Fruit fly (Drosophila melanogaster) whole organism, embryonic: ENCODE results near the gene CG14220.
A peak's percentile ranks its signal among the peaks of the same experiment; 100 is the strongest.

Experiments
- Abd-B ChIP-seq: fragments of 200-800 bp; sonication (Bioruptor generic); optimal IDR thresholded peaks from 2 replicates; lab custom pipeline; 2018; ENCODE audit warnings: missing biosample characterization, mild to moderate bottlenecking, missing genetic modification characterization, moderate library complexity
- Bteb2 ChIP-seq: fragments of 200-800 bp; sonication (Bioruptor generic); optimal IDR thresholded peaks from 2 replicates; lab custom pipeline; 2016; ENCODE audit warnings: missing biosample characterization, missing genetic modification characterization
- CG10147 ChIP-seq: fragments of 200-800 bp; sonication (Bioruptor generic); optimal IDR thresholded peaks from 2 replicates; lab custom pipeline; 2019; ENCODE audit warnings: missing biosample characterization, mild to moderate bottlenecking, missing genetic modification characterization, moderate library complexity
- CG10267 ChIP-seq: fragments of 200-800 bp; sonication (Bioruptor generic); optimal IDR thresholded peaks from 2 replicates; lab custom pipeline; 2018; ENCODE audit warnings: missing biosample characterization, mild to moderate bottlenecking, missing genetic modification characterization, moderate library complexity
- CG10462 ChIP-seq: fragments of 200-800 bp; sonication (Bioruptor generic); optimal IDR thresholded peaks from 2 replicates; lab custom pipeline; 2016; ENCODE audit warnings: missing biosample characterization, missing genetic modification characterization
- CG11093 ChIP-seq: fragments of 200-800 bp; sonication (Bioruptor generic); IDR thresholded peaks from 3 replicates; pipeline ENCODE4 v1.3.6; 2022; ENCODE audit warnings: missing biosample characterization, missing genetic modification characterization
- CG11247 ChIP-seq: fragments of 200-800 bp; sonication (Bioruptor generic); IDR thresholded peaks from 2 replicates; pipeline ENCODE4 v1.3.6; 2022; ENCODE audit warnings: missing biosample characterization, missing genetic modification characterization
- CG13296 ChIP-seq: fragments of 200-800 bp; sonication (Bioruptor generic); optimal IDR thresholded peaks from 3 replicates; lab custom pipeline; 2018; ENCODE audit warnings: missing biosample characterization, mild to moderate bottlenecking, missing genetic modification characterization
- CG13775 ChIP-seq: fragments of 200-800 bp; sonication (Bioruptor generic); optimal IDR thresholded peaks from 3 replicates; lab custom pipeline; 2017; ENCODE audit warnings: missing biosample characterization, mild to moderate bottlenecking, missing genetic modification characterization
- CG14667 ChIP-seq: fragments of 200-800 bp; sonication (Bioruptor generic); IDR thresholded peaks from 2 replicates; pipeline ENCODE4 v1.3.6; 2022; ENCODE audit warnings: missing biosample characterization, missing genetic modification characterization
- CG17568 ChIP-seq: fragments of 200-800 bp; sonication (Bioruptor generic); optimal IDR thresholded peaks from 2 replicates; lab custom pipeline; 2018; ENCODE audit warnings: missing biosample characterization, mild to moderate bottlenecking, missing genetic modification characterization, moderate library complexity
- CG3065 ChIP-seq: fragments of 200-800 bp; sonication (Bioruptor generic); optimal IDR thresholded peaks from 2 replicates; lab custom pipeline; 2016; ENCODE audit warnings: missing biosample characterization, missing genetic modification characterization
- CG31441 ChIP-seq: fragments of 200-800 bp; sonication (Bioruptor generic); IDR thresholded peaks from 2 replicates; pipeline ENCODE4 v1.3.6; 2022; ENCODE audit warnings: missing biosample characterization, missing genetic modification characterization
- CG3726 ChIP-seq: fragments of 200-800 bp; sonication (Bioruptor generic); IDR thresholded peaks from 3 replicates; pipeline ENCODE4, ENCODE4 v1.3.6; 2022; ENCODE audit warnings: missing biosample characterization, missing genetic modification characterization
- CG43689 ChIP-seq: fragments of 200-800 bp; sonication (Bioruptor generic); IDR thresholded peaks from 2 replicates; pipeline ENCODE4 v1.3.6; 2022; ENCODE audit warnings: missing biosample characterization, missing genetic modification characterization
- CG4404 ChIP-seq: fragments of 200-800 bp; sonication (Bioruptor generic); IDR thresholded peaks from 2 replicates; pipeline ENCODE4 v1.3.6; 2022; ENCODE audit warnings: missing biosample characterization, missing genetic modification characterization
- CG4854 ChIP-seq: fragments of 200-800 bp; sonication (Bioruptor generic); optimal IDR thresholded peaks from 2 replicates; lab custom pipeline; 2016; ENCODE audit warnings: missing biosample characterization, missing genetic modification characterization, inconsistent platforms
- CG8089 ChIP-seq: fragments of 200-800 bp; sonication (Bioruptor generic); optimal IDR thresholded peaks from 3 replicates; lab custom pipeline; 2016; ENCODE audit warnings: missing biosample characterization, missing genetic modification characterization
- CG9932 ChIP-seq: fragments of 200-800 bp; sonication (Bioruptor generic); IDR thresholded peaks from 2 replicates; pipeline ENCODE4 v1.3.6; 2022; ENCODE audit warnings: missing biosample characterization, missing genetic modification characterization
- Dek ChIP-seq: fragments of 200-800 bp; sonication (Bioruptor generic); optimal IDR thresholded peaks from 3 replicates; lab custom pipeline; 2019; ENCODE audit warnings: missing biosample characterization, mild to moderate bottlenecking, missing genetic modification characterization, moderate library complexity
- E2f2 ChIP-seq: fragments of 200-800 bp; sonication (Bioruptor generic); IDR thresholded peaks from 2 replicates; pipeline ENCODE4 v1.3.6; 2022; ENCODE audit warnings: missing biosample characterization, missing genetic modification characterization
- Eip74EF ChIP-seq, 2 experiments: fragments of 200-800 bp in 1 of 2; fragments of >200 bp in 1 of 2; sonication (Bioruptor generic) in 1 of 2; optimal IDR thresholded peaks; 2 replicates each; lab custom pipeline; 2017 to 2019; ENCODE audit warnings: missing biosample characterization in 2 of 2, missing genetic modification characterization in 2 of 2, mild to moderate bottlenecking in 1 of 2, moderate library complexity in 1 of 2
- HLH54F ChIP-seq: fragments of 200-800 bp; sonication (Bioruptor generic); optimal IDR thresholded peaks from 3 replicates; lab custom pipeline; 2016; ENCODE audit warnings: missing biosample characterization, missing genetic modification characterization
- Hmr ChIP-seq: fragments of 200-800 bp; sonication (Bioruptor generic); optimal IDR thresholded peaks from 3 replicates; lab custom pipeline; 2017; ENCODE audit warnings: mild to moderate bottlenecking, missing biosample characterization, missing genetic modification reagents, missing genetic modification characterization
- MESR4 ChIP-seq: fragments of 200-800 bp; sonication (Bioruptor generic); optimal IDR thresholded peaks from 2 replicates; lab custom pipeline; 2018; ENCODE audit warnings: missing biosample characterization, mild to moderate bottlenecking, missing genetic modification characterization, moderate library complexity
- Meics ChIP-seq: fragments of 200-800 bp; sonication (Bioruptor generic); optimal IDR thresholded peaks from 2 replicates; lab custom pipeline; 2017; ENCODE audit warnings: missing biosample characterization, mild to moderate bottlenecking, missing genetic modification characterization
- Myb ChIP-seq: fragments of 200-800 bp; sonication (Bioruptor generic); optimal IDR thresholded peaks from 2 replicates; lab custom pipeline; 2016; ENCODE audit warnings: missing biosample characterization, missing genetic modification characterization
- Oaz ChIP-seq: fragments of 200-800 bp; sonication (Bioruptor generic); IDR thresholded peaks from 2 replicates; pipeline ENCODE4 v1.3.6; 2022; ENCODE audit warnings: missing biosample characterization, missing genetic modification characterization
- Spps ChIP-seq: fragments of 200-800 bp; sonication (Bioruptor generic); optimal IDR thresholded peaks from 2 replicates; lab custom pipeline; 2018; ENCODE audit warnings: missing biosample characterization, mild to moderate bottlenecking, missing genetic modification characterization
- az2 ChIP-seq: fragments of 200-800 bp; sonication (Bioruptor generic); optimal IDR thresholded peaks from 3 replicates; lab custom pipeline; 2016; ENCODE audit warnings: missing biosample characterization, missing genetic modification characterization
- bsh ChIP-seq, 2 experiments: fragments of 200-800 bp; sonication (Bioruptor generic); optimal IDR thresholded peaks; 2 replicates each; lab custom pipeline; 2017 to 2018; ENCODE audit warnings: mild to moderate bottlenecking in 2 of 2, missing biosample characterization in 2 of 2, missing genetic modification characterization in 2 of 2, moderate library complexity in 1 of 2
- corto ChIP-seq: fragments of 200-800 bp; sonication (Bioruptor generic); optimal IDR thresholded peaks from 2 replicates; lab custom pipeline; 2016; ENCODE audit warnings: missing biosample characterization, mild to moderate bottlenecking, missing genetic modification characterization, moderate library complexity
- croc ChIP-seq: fragments of 200-800 bp; sonication (Bioruptor generic); conservative IDR thresholded peaks from 3 replicates; pipeline ENCODE4 v1.3.6; 2022; ENCODE audit warnings: missing biosample characterization, missing genetic modification characterization
- ems ChIP-seq: fragments of 200-800 bp; sonication (Bioruptor generic); optimal IDR thresholded peaks from 3 replicates; lab custom pipeline; 2016; ENCODE audit warnings: missing biosample characterization, missing genetic modification characterization
- fu2 ChIP-seq: fragments of 200-800 bp; sonication (Bioruptor generic); optimal IDR thresholded peaks from 2 replicates; lab custom pipeline; 2016; ENCODE audit warnings: missing biosample characterization, missing genetic modification characterization
- grn ChIP-seq: fragments of 200-800 bp; sonication (Bioruptor generic); optimal IDR thresholded peaks from 3 replicates; lab custom pipeline; 2017; ENCODE audit warnings: missing biosample characterization, missing genetic modification characterization
- gsb ChIP-seq: fragments of 200-800 bp; sonication (Bioruptor generic); IDR thresholded peaks from 2 replicates; pipeline ENCODE4 v1.3.6; 2022; ENCODE audit warnings: missing biosample characterization, missing genetic modification characterization
- ham ChIP-seq: fragments of 200-800 bp; sonication (Bioruptor generic); IDR thresholded peaks from 2 replicates; pipeline ENCODE4 v1.3.6; 2022; ENCODE audit warnings: missing biosample characterization, missing genetic modification characterization
- jigr1 ChIP-seq: fragments of 200-800 bp; sonication (Bioruptor generic); IDR thresholded peaks from 3 replicates; pipeline ENCODE4 v1.3.6; 2022; ENCODE audit warnings: missing biosample characterization, missing genetic modification characterization
- kay ChIP-seq: fragments of 200-800 bp; sonication (Bioruptor generic); optimal IDR thresholded peaks from 2 replicates; lab custom pipeline; 2016; ENCODE audit warnings: missing biosample characterization, missing genetic modification characterization
- mld ChIP-seq: fragments of 200-800 bp; sonication (Bioruptor generic); IDR thresholded peaks from 3 replicates; pipeline ENCODE4 v1.3.6; 2022; ENCODE audit warnings: missing biosample characterization, missing genetic modification characterization; ENCODE audit not compliant: partially characterized antibody
- org-1 ChIP-seq: fragments of 200-800 bp; sonication (Bioruptor generic); optimal IDR thresholded peaks from 2 replicates; lab custom pipeline; 2017; ENCODE audit warnings: missing biosample characterization, missing genetic modification characterization
- pb ChIP-seq: fragments of 200-800 bp; sonication (Bioruptor generic); optimal IDR thresholded peaks from 3 replicates; lab custom pipeline; 2016; ENCODE audit warnings: missing biosample characterization, missing genetic modification characterization
- peb ChIP-seq: fragments of 200-800 bp; sonication (Bioruptor generic); IDR thresholded peaks from 2 replicates; pipeline ENCODE4 v1.3.6; 2022; ENCODE audit warnings: missing biosample characterization, missing genetic modification characterization
- phol ChIP-seq: fragments of 200-800 bp; sonication (Bioruptor generic); optimal IDR thresholded peaks from 3 replicates; lab custom pipeline; 2018; ENCODE audit warnings: missing biosample characterization, mild to moderate bottlenecking, missing genetic modification characterization, moderate library complexity
- sqz ChIP-seq: fragments of 200-800 bp; sonication (Bioruptor generic); optimal IDR thresholded peaks from 3 replicates; lab custom pipeline; 2018; ENCODE audit warnings: missing biosample characterization, mild to moderate bottlenecking, missing genetic modification characterization
- sug ChIP-seq: fragments of 200-800 bp; optimal IDR thresholded peaks from 2 replicates; lab custom pipeline; 2019; ENCODE audit warnings: missing biosample characterization, mild to moderate bottlenecking, missing genetic modification characterization, moderate library complexity
- vvl ChIP-seq: fragments of 200-800 bp; sonication (Bioruptor generic); IDR thresholded peaks from 2 replicates; pipeline ENCODE4 v1.3.6; 2022; ENCODE audit warnings: missing biosample characterization, missing genetic modification characterization
- wdn ChIP-seq: fragments of 200-800 bp; sonication (Bioruptor generic); IDR thresholded peaks from 2 replicates; pipeline ENCODE4 v1.3.6; 2022; ENCODE audit warnings: missing biosample characterization, missing genetic modification characterization

The CG14220 gene

DNA sequence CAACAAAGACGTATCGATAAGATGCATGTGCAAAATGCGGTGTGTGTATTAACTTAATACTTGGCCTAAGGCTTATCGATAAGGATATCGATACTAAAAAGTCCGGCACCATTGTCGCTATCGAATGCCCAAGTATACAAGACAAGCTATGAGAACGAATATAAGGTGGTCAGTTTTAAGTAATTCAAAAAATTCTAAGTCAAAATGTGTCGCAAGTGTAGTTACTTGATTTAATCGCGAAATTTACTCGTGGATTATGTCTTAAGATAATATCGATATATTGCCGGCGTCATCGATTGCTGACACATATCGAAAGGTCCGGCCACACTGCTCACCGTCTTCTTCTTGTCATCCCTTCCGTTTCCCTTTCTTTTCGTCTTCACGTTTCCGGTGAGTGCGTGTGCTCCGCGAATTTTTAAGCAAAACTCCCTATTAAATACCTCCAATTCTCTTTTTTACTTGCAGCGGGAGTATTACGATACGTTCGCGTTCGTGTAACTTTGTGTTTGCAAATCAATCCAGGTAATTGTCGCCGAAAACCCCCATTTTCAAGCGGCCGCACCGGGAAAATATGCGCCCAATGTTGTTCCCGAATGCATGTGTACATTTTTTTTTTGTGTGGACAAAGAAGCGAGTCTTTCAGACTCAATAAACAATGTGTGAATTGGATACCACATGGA lies 3.8 kb downstream of the CG14220 start, which contains the start of gene RpS10b (continued):
- peak; percentile 76 for TF ChIP-seq vvl (GFP tag; lab: Robert Waterston, UW)
- TF ChIP-seq kay (GFP tag; lab: Kevin White, UChicago): peak; percentile 38
- TF ChIP-seq CG3065: peak; percentile 67
- no peak for TF ChIP-seq corto (GFP tag; lab: Kevin White, UChicago)
- peak; percentile 60; the same call in 2 of the 3 replicates for TF ChIP-seq croc (GFP tag; lab: Robert Waterston, UW)
- TF ChIP-seq sug: peak; percentile 88
- TF ChIP-seq CG14667 (GFP tag; lab: Robert Waterston, UW): peak; percentile 18; the same call in 1 of the 2 replicates
- TF ChIP-seq sqz (GFP tag; lab: Kevin White, UChicago): peak; percentile 94
- TF ChIP-seq E2f2 (GFP tag; lab: Robert Waterston, UW): peak; percentile 68
- TF ChIP-seq gsb (GFP tag; lab: Robert Waterston, UW): peak; percentile 56; the same call in 1 of the 2 replicates
- peak; percentile 69 for TF ChIP-seq CG11247 (GFP tag; lab: Robert Waterston, UW)
- peak; percentile 81 for TF ChIP-seq ems (GFP tag; lab: Kevin White, UChicago)
- TF ChIP-seq Hmr (GFP tag; lab: Kevin White, UChicago): peak; percentile 97
- peak; percentile 93 for TF ChIP-seq pb (GFP tag; lab: Kevin White, UChicago)
- peak; percentile 87 for TF ChIP-seq CG4854 (GFP tag; lab: Kevin White, UChicago)
- TF ChIP-seq az2: peak; percentile 67
- peak; percentile 72 for TF ChIP-seq wdn (GFP tag; lab: Robert Waterston, UW)
- TF ChIP-seq org-1 (GFP tag; lab: Kevin White, UChicago): peak; percentile 91
- peak; percentile 82 for TF ChIP-seq fu2
- peak; percentile 83 for TF ChIP-seq Abd-B (GFP tag; lab: Kevin White, UChicago)
- TF ChIP-seq Meics (GFP tag; lab: Kevin White, UChicago): peak; percentile 96
- peak; percentile 85 for TF ChIP-seq Bteb2
- peak; percentile 54 for TF ChIP-seq CG10462 (GFP tag; lab: Kevin White, UChicago)
- TF ChIP-seq phol (tag; lab: Kevin White, UChicago): peak; percentile 88
- peak; percentile 95 for TF ChIP-seq CG13296 (GFP tag; lab: Kevin White, UChicago)
- TF ChIP-seq bsh (GFP tag; optimal IDR thresholded peaks at IDR 0.05; lab: Kevin White, UChicago): peak; percentile 65 to 71
- TF ChIP-seq CG3726: peak; percentile 66; the same call in 2 of the 3 replicates
- TF ChIP-seq CG9932 (GFP tag; lab: Robert Waterston, UW): peak; percentile 55
- peak; percentile 85 for TF ChIP-seq CG31441 (GFP tag; lab: Robert Waterston, UW)
- TF ChIP-seq ham (GFP tag; lab: Robert Waterston, UW): peak; percentile 71; the same call in 1 of the 2 replicates
- TF ChIP-seq MESR4 (GFP tag; lab: Kevin White, UChicago): peak; percentile 97
- TF ChIP-seq CG13775 (GFP tag; lab: Kevin White, UChicago): peak; percentile 97
- TF ChIP-seq CG43689: peak; percentile 78
- TF ChIP-seq CG17568 (GFP tag; lab: Kevin White, UChicago): peak; percentile 94
- peak; percentile 22; the same call in 1 of the 2 replicates for TF ChIP-seq peb (GFP tag; lab: Robert Waterston, UW)
- peak; percentile 79 for TF ChIP-seq grn (GFP tag; lab: Kevin White, UChicago)
- peak; percentile 83 for TF ChIP-seq Myb (GFP tag; lab: Kevin White, UChicago)
- peak; percentile 65 for TF ChIP-seq Spps (tag; lab: Kevin White, UChicago)
- TF ChIP-seq Eip74EF (GFP tag; optimal IDR thresholded peaks at IDR 0.05; lab: Kevin White, UChicago): peak in 1 of 2 experiments; percentile 87
- TF ChIP-seq CG10147 (GFP tag; lab: Kevin White, UChicago): peak; percentile 88
- peak; percentile 84 for TF ChIP-seq CG10267
- TF ChIP-seq CG4404 (GFP tag; lab: Robert Waterston, UW): 0 out of 2 replicates have a peak, but pooled peaks have one; percentile 39
- peak; percentile 91 for TF ChIP-seq CG8089
- peak; percentile 57 for TF ChIP-seq Oaz (GFP tag; lab: Robert Waterston, UW)
- no peak for TF ChIP-seq jigr1 (GFP tag; lab: Robert Waterston, UW)
- TF ChIP-seq HLH54F: peak; percentile 85
- peak; percentile 74; the same call in 2 of the 3 replicates for TF ChIP-seq mld (GFP tag; lab: Robert Waterston, UW)
- TF ChIP-seq Dek (tag; lab: Kevin White, UChicago): peak; percentile 56
- no peak for TF ChIP-seq CG11093
